Fruit fly (Drosophila melanogaster) whole organism, adult: ENCODE data around the gene CG6785.

Source experiments
- CG11617 ChIP-seq: fragments of 200-800 bp; sonication (Bioruptor generic); optimal IDR thresholded peaks from 2 replicates; lab custom pipeline; 2017; ENCODE audit warnings: mild to moderate bottlenecking, missing biosample characterization, missing genetic modification reagents, missing genetic modification characterization
- CG12768 ChIP-seq: fragments of 200-800 bp; sonication (Bioruptor generic); optimal IDR thresholded peaks from 2 replicates; lab custom pipeline; 2017; ENCODE audit warnings: missing biosample characterization, missing genetic modification characterization, mild to moderate bottlenecking, moderate library complexity, missing genetic modification reagents
- CG14711 ChIP-seq: fragments of 200-800 bp; sonication (Bioruptor generic); optimal IDR thresholded peaks from 2 replicates; lab custom pipeline; 2018; ENCODE audit warnings: missing biosample characterization, mild to moderate bottlenecking, missing genetic modification characterization, moderate library complexity
- CG1620 ChIP-seq: fragments of 200-800 bp; sonication (Bioruptor generic); optimal IDR thresholded peaks from 2 replicates; lab custom pipeline; 2016; ENCODE audit warnings: missing biosample characterization, missing genetic modification characterization
- CG33017 ChIP-seq: fragments of 200-800 bp; sonication (Bioruptor generic); optimal IDR thresholded peaks from 2 replicates; lab custom pipeline; 2018; ENCODE audit warnings: missing biosample characterization, mild to moderate bottlenecking, missing genetic modification characterization, moderate library complexity
- CG5204 ChIP-seq: fragments of 200-800 bp; sonication (Bioruptor generic); optimal IDR thresholded peaks from 2 replicates; lab custom pipeline; 2016; ENCODE audit warnings: missing biosample characterization, missing genetic modification characterization
- CG7045 ChIP-seq: fragments of 200-800 bp; sonication (Bioruptor generic); optimal IDR thresholded peaks from 2 replicates; lab custom pipeline; 2017; ENCODE audit warnings: missing biosample characterization, mild to moderate bottlenecking, missing genetic modification characterization
- CG7101 ChIP-seq: fragments of 200-800 bp; sonication (Bioruptor generic); optimal IDR thresholded peaks from 2 replicates; lab custom pipeline; 2018; ENCODE audit warnings: missing biosample characterization, mild to moderate bottlenecking, missing genetic modification characterization, moderate library complexity
- Clk ChIP-seq: fragments of 200-800 bp; sonication (Bioruptor generic); optimal IDR thresholded peaks from 2 replicates; lab custom pipeline; 2017; ENCODE audit warnings: missing biosample characterization, missing genetic modification characterization
- Crg-1 ChIP-seq: fragments of 200-800 bp; sonication (Bioruptor generic); optimal IDR thresholded peaks from 2 replicates; lab custom pipeline; 2016; ENCODE audit warnings: missing biosample characterization, missing genetic modification characterization
- Hr96 ChIP-seq: fragments of 200-800 bp; sonication (Bioruptor generic); optimal IDR thresholded peaks from 2 replicates; lab custom pipeline; 2016; ENCODE audit warnings: missing biosample characterization, missing genetic modification characterization
- Mnt ChIP-seq: fragments of 200-800 bp; sonication (Bioruptor generic); optimal IDR thresholded peaks from 2 replicates; lab custom pipeline; 2016; ENCODE audit warnings: missing biosample characterization, mild to moderate bottlenecking, missing genetic modification characterization
- bab1 ChIP-seq: fragments of 200-800 bp; sonication (Bioruptor generic); optimal IDR thresholded peaks from 3 replicates; lab custom pipeline; 2019; ENCODE audit warnings: missing biosample characterization, mild to moderate bottlenecking, missing genetic modification characterization, moderate library complexity
- cic ChIP-seq: fragments of 200-800 bp; sonication (Bioruptor generic); optimal IDR thresholded peaks from 2 replicates; lab custom pipeline; 2017; ENCODE audit warnings: missing biosample characterization, mild to moderate bottlenecking, missing genetic modification characterization, moderate library complexity
- cnc ChIP-seq, 2 experiments: fragments of >200 bp; optimal IDR thresholded peaks; 2 replicates each; lab custom pipeline; 2017
- kay ChIP-seq: fragments of 200-800 bp; sonication (Bioruptor generic); peaks from one replicate; lab custom pipeline; 2016; ENCODE audit warnings: missing biosample characterization, missing genetic modification characterization, borderline replicate concordance
- ovo ChIP-seq: fragments of 200-800 bp; sonication (Bioruptor generic); optimal IDR thresholded peaks from 2 replicates; lab custom pipeline; 2016; ENCODE audit warnings: missing biosample characterization, missing genetic modification characterization
- pad ChIP-seq: fragments of 200-800 bp; sonication (Bioruptor generic); optimal IDR thresholded peaks from 3 replicates; lab custom pipeline; 2017; ENCODE audit warnings: missing biosample characterization, missing genetic modification characterization, mild to moderate bottlenecking, moderate library complexity, missing genetic modification reagents
- tj ChIP-seq: fragments of 200-800 bp; sonication (Bioruptor generic); optimal IDR thresholded peaks from 3 replicates; lab custom pipeline; 2017; ENCODE audit warnings: missing biosample characterization, mild to moderate bottlenecking, missing genetic modification characterization, moderate library complexity
- toe ChIP-seq: fragments of 200-800 bp; sonication (Bioruptor generic); optimal IDR thresholded peaks from 2 replicates; lab custom pipeline; 2016; ENCODE audit warnings: missing biosample characterization, missing genetic modification characterization

Gene CG6785

dm6 chr2L:12055837-12056388 is 10.9 kb upstream of the CG6785 start, which contains the start of the genes JhI-21, RpL7-like and CG34164:
TSS of gene JhI-21 (minus strand) at chr2L:12056042.
TSS of gene RpL7-like (plus strand) at chr2L:12056326.
TSS of gene CG34164 (plus strand) at chr2L:12056348.
- TF ChIP-seq CG12768 (GFP tag; lab: Kevin White, UChicago) (peak; percentile 4), Hr96 (GFP tag; lab: Kevin White, UChicago) (no peak), bab1 (GFP tag; lab: Kevin White, UChicago) (no peak), CG11617 (no peak), tj (GFP tag; lab: Kevin White, UChicago) (peak; percentile 57), Clk (GFP tag; lab: Kevin White, UChicago) (no peak), CG7045 (GFP tag; lab: Kevin White, UChicago) (no peak), pad (GFP tag; lab: Kevin White, UChicago) (no peak), cnc (optimal IDR thresholded peaks at IDR 0.05; lab: Kevin White, UChicago) (no peak), ovo (GFP tag; lab: Kevin White, UChicago) (no peak), CG7101 (no peak), CG33017 (no peak), CG14711 (tag; lab: Kevin White, UChicago) (no peak), Crg-1 (GFP tag; lab: Kevin White, UChicago) (no peak), CG5204 (GFP tag; lab: Kevin White, UChicago) (no peak), toe (GFP tag; lab: Kevin White, UChicago) (no peak), CG1620 (GFP tag; lab: Kevin White, UChicago) (no peak), Mnt (GFP tag; lab: Kevin White, UChicago) (peak; percentile 87), cic (GFP tag; lab: Kevin White, UChicago) (no peak), kay (GFP tag; lab: Kevin White, UChicago) (no peak)

dm6 chr2L:12053365-12053764 is 8.4 kb upstream of the CG6785 start:
- TF ChIP-seq Mnt (GFP tag; lab: Kevin White, UChicago) (no peak), cic (GFP tag; lab: Kevin White, UChicago) (no peak), CG7045 (GFP tag; lab: Kevin White, UChicago) (no peak), toe (GFP tag; lab: Kevin White, UChicago) (no peak), CG14711 (tag; lab: Kevin White, UChicago) (no peak), Hr96 (GFP tag; lab: Kevin White, UChicago) (no peak), CG12768 (GFP tag; lab: Kevin White, UChicago) (no peak), CG5204 (GFP tag; lab: Kevin White, UChicago) (no peak), Clk (GFP tag; lab: Kevin White, UChicago) (no peak), ovo (GFP tag; lab: Kevin White, UChicago) (no peak), tj (GFP tag; lab: Kevin White, UChicago) (no peak), pad (GFP tag; lab: Kevin White, UChicago) (no peak), kay (GFP tag; lab: Kevin White, UChicago) (no peak), Crg-1 (GFP tag; lab: Kevin White, UChicago) (no peak), cnc (optimal IDR thresholded peaks at IDR 0.05; lab: Kevin White, UChicago) (no peak), bab1 (GFP tag; lab: Kevin White, UChicago) (no peak), CG33017 (no peak), CG1620 (GFP tag; lab: Kevin White, UChicago) (no peak), CG11617 (no peak), CG7101 (no peak)

dm6 chr2L:12049133-12049532 is 4.1 kb upstream of the CG6785 start, which contains the start of gene PLCXD:
TSS of gene PLCXD (plus strand) at chr2L:12049418.
- no peak for TF ChIP-seq Crg-1 (GFP tag; lab: Kevin White, UChicago)
- TF ChIP-seq pad (GFP tag; lab: Kevin White, UChicago): no peak
- TF ChIP-seq toe (GFP tag; lab: Kevin White, UChicago): no peak
- TF ChIP-seq tj (GFP tag; lab: Kevin White, UChicago): no peak
- no peak for TF ChIP-seq CG5204 (GFP tag; lab: Kevin White, UChicago)

- TF ChIP-seq CG7101: no peak
- no peak for TF ChIP-seq toe (GFP tag; lab: Kevin White, UChicago)
- no peak for TF ChIP-seq CG11617
- TF ChIP-seq CG1620 (GFP tag; lab: Kevin White, UChicago): no peak
- TF ChIP-seq CG14711 (tag; lab: Kevin White, UChicago): no peak
- TF ChIP-seq Crg-1 (GFP tag; lab: Kevin White, UChicago): no peak
- no peak for TF ChIP-seq Mnt (GFP tag; lab: Kevin White, UChicago)
- TF ChIP-seq bab1 (GFP tag; lab: Kevin White, UChicago): no peak
- TF ChIP-seq CG7045 (GFP tag; lab: Kevin White, UChicago): no peak
- TF ChIP-seq cnc (optimal IDR thresholded peaks at IDR 0.05; lab: Kevin White, UChicago): no peak
- TF ChIP-seq tj (GFP tag; lab: Kevin White, UChicago): no peak
- TF ChIP-seq Clk (GFP tag; lab: Kevin White, UChicago): no peak
- no peak for TF ChIP-seq kay (GFP tag; lab: Kevin White, UChicago)
- no peak for TF ChIP-seq CG33017
- TF ChIP-seq pad (GFP tag; lab: Kevin White, UChicago): no peak
- TF ChIP-seq CG5204 (GFP tag; lab: Kevin White, UChicago): no peak
- no peak for TF ChIP-seq CG12768 (GFP tag; lab: Kevin White, UChicago)
- no peak for TF ChIP-seq Hr96 (GFP tag; lab: Kevin White, UChicago)
- no peak for TF ChIP-seq ovo (GFP tag; lab: Kevin White, UChicago)
These were observed 3.7 kb upstream of the CG6785 start, which contains the start of gene Plzf for dm6 chr2L:12048723-12049122. TSS of gene Plzf (minus strand) at chr2L:12048918.

- TF ChIP-seq Crg-1 (GFP tag; lab: Kevin White, UChicago) (no peak), tj (GFP tag; lab: Kevin White, UChicago) (no peak), CG12768 (GFP tag; lab: Kevin White, UChicago) (no peak), cnc (optimal IDR thresholded peaks at IDR 0.05; lab: Kevin White, UChicago) (no peak), CG33017 (no peak), cic (GFP tag; lab: Kevin White, UChicago) (no peak), pad (GFP tag; lab: Kevin White, UChicago) (no peak), Mnt (GFP tag; lab: Kevin White, UChicago) (no peak), toe (GFP tag; lab: Kevin White, UChicago) (no peak), CG7101 (no peak), Hr96 (GFP tag; lab: Kevin White, UChicago) (no peak), kay (GFP tag; lab: Kevin White, UChicago) (no peak)
These were observed 1.8 kb upstream of the CG6785 start for dm6 chr2L:12046856-12047230.
